Worm (Caenorhabditis elegans) whole organism, late embryonic: ENCODE data around the gene ifas-1.

Experiments
- C08G9.2 ChIP-seq: sonication (generic microtip); optimal IDR thresholded peaks from 2 replicates; lab custom pipeline; 2016; ENCODE audit warnings: mild to moderate bottlenecking, missing genetic modification characterization, moderate library complexity, missing compliant biosample characterization
- Y22D7AL.16 ChIP-seq: sonication (generic microtip); optimal IDR thresholded peaks from 2 replicates; lab custom pipeline; 2016; ENCODE audit warnings: missing genetic modification characterization, missing compliant biosample characterization
- ama-1 ChIP-seq: fragments of 150-350 bp; optimal IDR thresholded peaks from 2 replicates; lab custom pipeline; 2014
- ceh-18 ChIP-seq: sonication (generic microtip); optimal IDR thresholded peaks from 2 replicates; lab custom pipeline; 2016; ENCODE audit warnings: missing genetic modification characterization, missing compliant biosample characterization
- ceh-19 ChIP-seq: fragments of 200-800 bp; sonication (Bioruptor generic); optimal IDR thresholded peaks from 2 replicates; lab custom pipeline; 2018; ENCODE audit warnings: mild to moderate bottlenecking, missing genetic modification characterization, missing compliant biosample characterization
- ceh-2 ChIP-seq: sonication (generic microtip); optimal IDR thresholded peaks from 2 replicates; lab custom pipeline; 2016; ENCODE audit warnings: missing genotype, missing genetic modification characterization, missing compliant biosample characterization
- ceh-24 ChIP-seq: sonication (generic microtip); optimal IDR thresholded peaks from 2 replicates; lab custom pipeline; 2016; ENCODE audit warnings: mild to moderate bottlenecking, missing genetic modification characterization, missing compliant biosample characterization
- ceh-45 ChIP-seq: fragments of 200-800 bp; sonication (Bioruptor generic); IDR thresholded peaks from 2 replicates; pipeline ENCODE4 v1.3.6; 2022; ENCODE audit warnings: missing genetic modification reagents, missing genetic modification characterization, missing compliant biosample characterization
- ceh-48 ChIP-seq: sonication (generic microtip); optimal IDR thresholded peaks from 2 replicates; lab custom pipeline; 2016; ENCODE audit warnings: missing genetic modification characterization, inconsistent platforms, missing compliant biosample characterization
- ceh-6 ChIP-seq: fragments of 200-800 bp; sonication (Bioruptor generic); optimal IDR thresholded peaks from 2 replicates; lab custom pipeline; 2018; ENCODE audit warnings: mild to moderate bottlenecking, missing genetic modification characterization, missing compliant biosample characterization
- ceh-9 ChIP-seq: sonication (generic microtip); optimal IDR thresholded peaks from 2 replicates; lab custom pipeline; 2016; ENCODE audit warnings: mild to moderate bottlenecking, missing genetic modification characterization, inconsistent platforms, missing compliant biosample characterization
- dmd-4 ChIP-seq: sonication (generic microtip); optimal IDR thresholded peaks from 2 replicates; lab custom pipeline; 2016; ENCODE audit warnings: borderline replicate concordance, missing genetic modification characterization, missing compliant biosample characterization
- dve-1 ChIP-seq: sonication (generic microtip); optimal IDR thresholded peaks from 2 replicates; lab custom pipeline; 2017; ENCODE audit warnings: antibody characterized with exemption, mild to moderate bottlenecking, missing genetic modification characterization, missing compliant biosample characterization
- elt-4 ChIP-seq: sonication (generic microtip); optimal IDR thresholded peaks from 2 replicates; lab custom pipeline; 2016; ENCODE audit warnings: missing genetic modification characterization, missing compliant biosample characterization
- ets-4 ChIP-seq: sonication (generic microtip); optimal IDR thresholded peaks from 2 replicates; lab custom pipeline; 2016; ENCODE audit warnings: missing genetic modification characterization, missing compliant biosample characterization
- eyg-1 ChIP-seq: sonication (generic microtip); optimal IDR thresholded peaks from 2 replicates; lab custom pipeline; 2016; ENCODE audit warnings: missing genotype, missing genetic modification characterization, missing compliant biosample characterization
- fkh-10 ChIP-seq: fragments of 150-350 bp; optimal IDR thresholded peaks from 2 replicates; lab custom pipeline; 2014; ENCODE audit warnings: missing biosample characterization, missing genetic modification reagents, missing genetic modification characterization
- fkh-6 ChIP-seq: sonication (generic microtip); optimal IDR thresholded peaks from 2 replicates; lab custom pipeline; 2016; ENCODE audit warnings: missing genetic modification characterization, missing compliant biosample characterization
- gmeb-2 ChIP-seq: sonication (generic microtip); optimal IDR thresholded peaks from 2 replicates; lab custom pipeline; 2016; ENCODE audit warnings: missing genetic modification characterization, inconsistent platforms, missing compliant biosample characterization
- hlh-30 ChIP-seq: sonication (generic microtip); optimal IDR thresholded peaks from 2 replicates; lab custom pipeline; 2017; ENCODE audit warnings: antibody characterized with exemption, missing genetic modification characterization, missing compliant biosample characterization; ENCODE audit not compliant: insufficient read depth
- hlh-6 ChIP-seq: sonication (generic microtip); optimal IDR thresholded peaks from 2 replicates; lab custom pipeline; 2016; ENCODE audit warnings: missing genotype, missing genetic modification characterization, missing compliant biosample characterization
- lim-6 ChIP-seq: sonication (generic microtip); optimal IDR thresholded peaks from 2 replicates; lab custom pipeline; 2016; ENCODE audit warnings: missing genetic modification characterization, missing compliant biosample characterization
- lin-11 ChIP-seq: fragments of 200-800 bp; sonication (Bioruptor generic); optimal IDR thresholded peaks from 2 replicates; lab custom pipeline; 2018; ENCODE audit warnings: mild to moderate bottlenecking, missing genetic modification characterization, missing compliant biosample characterization
- madf-2 ChIP-seq: sonication (generic microtip); optimal IDR thresholded peaks from 2 replicates; lab custom pipeline; 2017; ENCODE audit warnings: missing genetic modification characterization, missing compliant biosample characterization
- nfya-1 ChIP-seq: sonication (generic microtip); optimal IDR thresholded peaks from 2 replicates; lab custom pipeline; 2017; ENCODE audit warnings: missing genetic modification characterization, mild to moderate bottlenecking, missing compliant biosample characterization, antibody characterized with exemption, moderate library complexity
- nhr-11 ChIP-seq: fragments of 150-350 bp; optimal IDR thresholded peaks from 2 replicates; lab custom pipeline; 2014; ENCODE audit warnings: missing biosample characterization, missing genetic modification characterization
- pag-3 ChIP-seq: sonication (generic microtip); optimal IDR thresholded peaks from 2 replicates; lab custom pipeline; 2016; ENCODE audit warnings: missing compliant biosample characterization, missing genetic modification characterization, borderline replicate concordance
- pat-9 ChIP-seq: fragments of 200-800 bp; sonication (Bioruptor generic); optimal IDR thresholded peaks from 2 replicates; lab custom pipeline; 2018; ENCODE audit warnings: mild to moderate bottlenecking, missing genetic modification characterization, moderate library complexity, missing compliant biosample characterization
- pha-4 ChIP-seq: fragments of 150-350 bp; optimal IDR thresholded peaks from 2 replicates; lab custom pipeline; 2018; ENCODE audit warnings: missing biosample characterization, missing genetic modification reagents, missing genetic modification characterization
- pqm-1 ChIP-seq: sonication (generic microtip); optimal IDR thresholded peaks from 2 replicates; lab custom pipeline; 2016; ENCODE audit warnings: missing genetic modification characterization, missing compliant biosample characterization
- sdc-2 ChIP-seq: sonication (generic microtip); optimal IDR thresholded peaks from 2 replicates; lab custom pipeline; 2016; ENCODE audit warnings: missing genotype, missing genetic modification characterization, missing compliant biosample characterization
- tbx-7 ChIP-seq: sonication (generic microtip); optimal IDR thresholded peaks from 2 replicates; lab custom pipeline; 2016; ENCODE audit warnings: missing genotype, missing genetic modification characterization, missing compliant biosample characterization
- ttx-3 ChIP-seq: sonication (generic microtip); optimal IDR thresholded peaks from 2 replicates; lab custom pipeline; 2016; ENCODE audit warnings: missing genetic modification reagents, missing genetic modification characterization, missing compliant biosample characterization
- unc-3 ChIP-seq, 2 experiments: fragments of 200-800 bp in 1 of 2; sonication (Bioruptor generic) in 1 of 2; sonication (generic microtip) in 1 of 2; conservative IDR thresholded peaks in 1 of 2; optimal IDR thresholded peaks in 1 of 2; 2 replicates each; pipeline versions ENCODE4 v1.3.6 to Lab custom; 2016 to 2022; ENCODE audit warnings: missing compliant biosample characterization in 2 of 2, missing genetic modification characterization in 2 of 2, missing genetic modification reagents in 1 of 2
- unc-42 ChIP-seq: sonication (generic microtip); optimal IDR thresholded peaks from 2 replicates; lab custom pipeline; 2016; ENCODE audit warnings: missing genotype, missing genetic modification characterization, missing compliant biosample characterization
- unc-86 ChIP-seq: sonication (generic microtip); optimal IDR thresholded peaks from 2 replicates; lab custom pipeline; 2016; ENCODE audit warnings: missing genetic modification characterization, missing compliant biosample characterization
- zip-5 ChIP-seq: sonication (generic microtip); optimal IDR thresholded peaks from 2 replicates; lab custom pipeline; 2016; ENCODE audit warnings: missing genetic modification characterization, missing compliant biosample characterization
- ztf-16 ChIP-seq: sonication (generic microtip); optimal IDR thresholded peaks from 2 replicates; lab custom pipeline; 2017; ENCODE audit warnings: missing genetic modification characterization, missing compliant biosample characterization

The ifas-1 gene

ce11 chrII:3701305-3701704 lies 12.8 kb upstream of the ifas-1 start, which contains the start of gene srx-105:
Gene srx-105, minus strand, starts transcription at chrII:3701405.
- TF ChIP-seq dve-1 (tag; lab: Kevin White, UChicago) (no peak), ceh-45 (GFP tag; lab: Robert Waterston, UW) (no peak), pha-4 (tag; lab: Kevin White, UChicago) (no peak), dmd-4 (tag; lab: Kevin White, UChicago) (no peak), zip-5 (tag; lab: Kevin White, UChicago) (no peak), ceh-6 (GFP tag; lab: Kevin White, UChicago) (no peak), gmeb-2 (tag; lab: Kevin White, UChicago) (no peak), lim-6 (tag; lab: Kevin White, UChicago) (no peak), Y22D7AL.16 (tag; lab: Kevin White, UChicago) (no peak), madf-2 (tag; lab: Kevin White, UChicago) (no peak), eyg-1 (tag; lab: Kevin White, UChicago) (no peak), ceh-9 (tag; lab: Kevin White, UChicago) (no peak), unc-86 (no peak), C08G9.2 (tag; lab: Kevin White, UChicago) (no peak), ceh-18 (tag; lab: Kevin White, UChicago) (no peak), ttx-3 (tag; lab: Kevin White, UChicago) (no peak), nhr-11 (tag; lab: Kevin White, UChicago) (no peak), pat-9 (no peak)

ce11 chrII:3699591-3699990 lies 11.1 kb upstream of the ifas-1 start, which contains the start of gene srx-104:
Gene srx-104, minus strand, starts transcription at chrII:3699691.
- no peak for TF ChIP-seq elt-4 (tag; lab: Kevin White, UChicago)
- no peak for TF ChIP-seq pat-9
- TF ChIP-seq fkh-6: no peak

ce11 chrII:3694664-3695063 lies 6.1 kb upstream of the ifas-1 start, which contains the start of gene srx-102:
Gene srx-102, minus strand, starts transcription at chrII:3694764.
- no peak for TF ChIP-seq lin-11 (tag; lab: Kevin White, UChicago)
- no peak for TF ChIP-seq unc-86
- no peak for TF ChIP-seq ceh-48 (tag; lab: Kevin White, UChicago)
- no peak for TF ChIP-seq tbx-7 (tag; lab: Kevin White, UChicago)
- no peak for TF ChIP-seq gmeb-2 (tag; lab: Kevin White, UChicago)
- TF ChIP-seq ets-4 (tag; lab: Kevin White, UChicago): no peak
- TF ChIP-seq ttx-3 (tag; lab: Kevin White, UChicago): no peak
- TF ChIP-seq ceh-2 (tag; lab: Kevin White, UChicago): no peak
- TF ChIP-seq zip-5 (tag; lab: Kevin White, UChicago): no peak
- TF ChIP-seq unc-3 (GFP tag; conservative IDR thresholded peaks at IDR 0.05; lab: Robert Waterston, UW): no peak
- TF ChIP-seq unc-3 (tag; optimal IDR thresholded peaks at IDR 0.05; lab: Kevin White, UChicago): no peak
- TF ChIP-seq unc-42 (tag; lab: Kevin White, UChicago): no peak
- no peak for TF ChIP-seq ama-1
- TF ChIP-seq pqm-1: no peak
- TF ChIP-seq hlh-30 (tag; lab: Kevin White, UChicago): no peak
- no peak for TF ChIP-seq elt-4 (tag; lab: Kevin White, UChicago)
- TF ChIP-seq C08G9.2 (tag; lab: Kevin White, UChicago): no peak
- TF ChIP-seq pag-3 (tag; lab: Kevin White, UChicago): no peak
- TF ChIP-seq fkh-10 (GFP tag; lab: Kevin White, UChicago): no peak
- no peak for TF ChIP-seq ceh-19 (GFP tag; lab: Kevin White, UChicago)
- TF ChIP-seq nhr-11 (tag; lab: Kevin White, UChicago): no peak

ce11 chrII:3690646-3691045 lies 2.1 kb upstream of the ifas-1 start, which contains the start of gene srx-101:
Gene srx-101, minus strand, starts transcription at chrII:3690746.
- TF ChIP-seq tbx-7 (tag; lab: Kevin White, UChicago): no peak
- no peak for TF ChIP-seq nfya-1 (tag; lab: Kevin White, UChicago)
- no peak for TF ChIP-seq lim-6 (tag; lab: Kevin White, UChicago)
- TF ChIP-seq ztf-16 (tag; lab: Kevin White, UChicago): no peak
- TF ChIP-seq sdc-2 (tag; lab: Kevin White, UChicago): no peak
- no peak for TF ChIP-seq hlh-6 (tag; lab: Kevin White, UChicago)
- no peak for TF ChIP-seq pag-3 (tag; lab: Kevin White, UChicago)
- TF ChIP-seq ceh-45 (GFP tag; lab: Robert Waterston, UW): no peak
- no peak for TF ChIP-seq unc-42 (tag; lab: Kevin White, UChicago)
- no peak for TF ChIP-seq ceh-48 (tag; lab: Kevin White, UChicago)
- TF ChIP-seq ceh-19 (GFP tag; lab: Kevin White, UChicago): no peak
- TF ChIP-seq ceh-24 (tag; lab: Kevin White, UChicago): no peak
- TF ChIP-seq, all 69 proteins: peak for 0
